Worm (Caenorhabditis elegans) whole organism, L1 larva: ENCODE measurements around the gene aakb-1.

Experiments used
- elt-3 ChIP-seq, 6 experiments: fragments of 150-350 bp in 1 of 6; sonication (generic microtip); optimal IDR thresholded peaks; 2 replicates each; lab custom pipeline; 2017 to 2018; ENCODE audit warnings: missing biosample characterization in 6 of 6, missing genetic modification characterization in 6 of 6, inconsistent platforms in 1 of 6
- lsy-2 ChIP-seq, 2 experiments: fragments of 150-350 bp; optimal IDR thresholded peaks; 2 replicates each; lab custom pipeline; 2014; ENCODE audit warnings: missing biosample characterization in 2 of 2, missing genetic modification characterization in 2 of 2
- nhr-19 ChIP-seq: fragments of 200-800 bp; sonication (Bioruptor generic); conservative IDR thresholded peaks from 2 replicates; pipeline ENCODE4 v1.3.6; 2022; ENCODE audit warnings: missing genetic modification characterization, missing compliant biosample characterization
- nhr-237 ChIP-seq: fragments of 150-350 bp; optimal IDR thresholded peaks from 2 replicates; lab custom pipeline; 2014; ENCODE audit warnings: missing biosample characterization, missing genetic modification characterization
- nhr-28 ChIP-seq: fragments of 150-350 bp; optimal IDR thresholded peaks from 2 replicates; lab custom pipeline; 2014; ENCODE audit warnings: missing biosample characterization, missing genetic modification characterization
- nhr-76 ChIP-seq: sonication (generic microtip); optimal IDR thresholded peaks from 2 replicates; lab custom pipeline; 2017; ENCODE audit warnings: missing biosample characterization, missing genetic modification characterization

DNA sequence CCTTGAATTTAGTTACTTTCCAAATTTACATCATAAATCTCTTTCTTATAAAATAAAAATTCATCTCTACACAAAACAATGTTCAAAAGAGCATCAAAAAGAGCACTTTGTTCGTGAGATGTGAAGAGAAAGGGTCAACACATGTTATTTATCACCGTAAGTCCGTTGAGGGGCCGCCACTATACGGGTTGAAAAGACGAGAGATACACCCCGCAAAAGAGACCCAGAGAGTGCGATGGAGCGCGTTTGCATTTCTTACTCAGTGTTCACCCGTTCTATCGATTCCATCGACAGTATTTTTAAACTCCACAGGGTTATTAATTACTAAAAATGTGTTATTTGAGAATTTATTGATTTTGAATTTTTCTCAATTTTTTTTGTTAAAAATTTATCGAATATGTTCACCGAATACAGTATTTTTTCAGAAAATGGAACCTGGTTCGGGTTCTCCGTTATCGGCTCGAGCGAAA lies 28.7 kb upstream of the aakb-1 start, which contains the start of gene pix-1:
- TF ChIP-seq elt-3 (tag; optimal IDR thresholded peaks at IDR 0.05; lab: Kevin White, UChicago) (peak in 1 of 6 experiments; percentile 36), nhr-19 (peak; percentile 74), nhr-28 (tag; lab: Kevin White, UChicago) (no peak), nhr-76 (tag; lab: Kevin White, UChicago) (no peak), nhr-237 (tag; lab: Kevin White, UChicago) (no peak), lsy-2 (tag; optimal IDR thresholded peaks at IDR 0.05; lab: Kevin White, UChicago) (peak; percentile 59 to 69)
